Fruit fly (Drosophila melanogaster) whole organism, wandering third instar larva: Measurements from ENCODE around the gene CG12784.

Experiments used
- Abd-B ChIP-seq: fragments of >200 bp; optimal IDR thresholded peaks from 2 replicates; lab custom pipeline; 2017; ENCODE audit warnings: missing biosample characterization, missing genetic modification characterization
- CG32264 ChIP-seq: fragments of 200-800 bp; sonication (Bioruptor generic); optimal IDR thresholded peaks from 2 replicates; lab custom pipeline; 2016; ENCODE audit warnings: missing biosample characterization, missing genetic modification characterization
- CG9705 ChIP-seq: fragments of 200-800 bp; sonication (Bioruptor generic); optimal IDR thresholded peaks from 2 replicates; lab custom pipeline; 2018; ENCODE audit warnings: missing biosample characterization, mild to moderate bottlenecking, missing genetic modification characterization
- CrebA ChIP-seq: fragments of 200-800 bp; sonication (Bioruptor generic); optimal IDR thresholded peaks from 2 replicates; lab custom pipeline; 2016; ENCODE audit warnings: missing biosample characterization, mild to moderate bottlenecking, missing genetic modification characterization, borderline replicate concordance
- Dfd ChIP-seq: fragments of >200 bp; optimal IDR thresholded peaks from 2 replicates; lab custom pipeline; 2017; ENCODE audit warnings: missing biosample characterization, missing genetic modification characterization
- Dif ChIP-seq: fragments of 200-275, 200-300 bp; sonication (Bioruptor generic); optimal IDR thresholded peaks from 2 replicates; lab custom pipeline; 2018; ENCODE audit warnings: missing biosample characterization, missing genetic modification characterization; ENCODE audit not compliant: partially characterized antibody
- GATAd ChIP-seq: sonication (Bioruptor generic); optimal IDR thresholded peaks from 2 replicates; lab custom pipeline; 2016; ENCODE audit warnings: missing biosample characterization, missing genetic modification characterization
- HLH106 ChIP-seq: fragments of 200-800 bp; optimal IDR thresholded peaks from 3 replicates; lab custom pipeline; 2019; ENCODE audit warnings: missing biosample characterization, mild to moderate bottlenecking, missing genetic modification characterization, moderate library complexity
- Hr78 ChIP-seq: fragments of >200 bp; optimal IDR thresholded peaks from 2 replicates; lab custom pipeline; 2017; ENCODE audit warnings: missing biosample characterization, missing genetic modification characterization
- Hr83 ChIP-seq: fragments of 200-300 bp; sonication (Bioruptor generic); optimal IDR thresholded peaks from 2 replicates; lab custom pipeline; 2016; ENCODE audit warnings: missing biosample characterization, mild to moderate bottlenecking, missing genetic modification characterization, moderate library complexity; ENCODE audit not compliant: poor library complexity, severe bottlenecking
- Jra ChIP-seq: sonication (Bioruptor generic); optimal IDR thresholded peaks from 2 replicates; lab custom pipeline; 2016; ENCODE audit warnings: missing biosample characterization, missing genetic modification characterization
- Myc ChIP-seq: fragments of >200 bp; optimal IDR thresholded peaks from 2 replicates; lab custom pipeline; 2017
- OdsH ChIP-seq: fragments of 200-800 bp; sonication (Bioruptor generic); optimal IDR thresholded peaks from 2 replicates; lab custom pipeline; 2016; ENCODE audit warnings: missing biosample characterization, mild to moderate bottlenecking, missing genetic modification characterization
- Rel ChIP-seq, 2 experiments: fragments of 200-800 bp; sonication (Bioruptor generic) in 1 of 2; optimal IDR thresholded peaks; 2 replicates in 1 of 2; 3 replicates in 1 of 2; lab custom pipeline; 2016 to 2019; ENCODE audit warnings: mild to moderate bottlenecking in 2 of 2, missing biosample characterization in 2 of 2, missing genetic modification characterization in 2 of 2, moderate library complexity in 1 of 2
- Sp1 ChIP-seq: fragments of 200-800 bp; sonication (Bioruptor generic); optimal IDR thresholded peaks from 3 replicates; lab custom pipeline; 2019; ENCODE audit warnings: missing biosample characterization, mild to moderate bottlenecking, missing genetic modification characterization, moderate library complexity
- Vsx2 ChIP-seq: fragments of 200-300, 225-300 bp; sonication (Bioruptor generic); optimal IDR thresholded peaks from 2 replicates; lab custom pipeline; 2018; ENCODE audit warnings: missing biosample characterization, missing genetic modification characterization; ENCODE audit not compliant: partially characterized antibody
- brk ChIP-seq: fragments of 200-800 bp; sonication (Bioruptor generic); optimal IDR thresholded peaks from 2 replicates; lab custom pipeline; 2016; ENCODE audit warnings: missing biosample characterization, mild to moderate bottlenecking, missing genetic modification characterization
- dl ChIP-seq, 2 experiments: fragments of 175-275, 200-275 bp in 1 of 2; fragments of 200-275 bp in 1 of 2; sonication (Bioruptor generic); optimal IDR thresholded peaks; lab custom pipeline; 2018; ENCODE audit warnings: mild to moderate bottlenecking in 2 of 2, missing biosample characterization in 2 of 2, missing genetic modification characterization in 2 of 2, moderate library complexity in 2 of 2; ENCODE audit not compliant: partially characterized antibody in 2 of 2, insufficient read depth in 1 of 2
- dmrt93B ChIP-seq: fragments of 200-800 bp; sonication (Bioruptor generic); optimal IDR thresholded peaks from 2 replicates; lab custom pipeline; 2018; ENCODE audit warnings: missing biosample characterization, mild to moderate bottlenecking, missing genetic modification characterization
- foxo ChIP-seq, 2 experiments: fragments of 200-800 bp; sonication (Bioruptor generic); optimal IDR thresholded peaks; 2 replicates in 1 of 2; 3 replicates in 1 of 2; lab custom pipeline; 2016 to 2017; ENCODE audit warnings: missing biosample characterization in 2 of 2, missing genetic modification characterization in 2 of 2
- fru ChIP-seq: fragments of 200-800 bp; sonication (Bioruptor generic); optimal IDR thresholded peaks from 3 replicates; lab custom pipeline; 2016; ENCODE audit warnings: missing biosample characterization, mild to moderate bottlenecking, missing genetic modification characterization
- h ChIP-seq: fragments of 200-800 bp; sonication (Bioruptor generic); optimal IDR thresholded peaks from 3 replicates; lab custom pipeline; 2016; ENCODE audit warnings: missing biosample characterization, mild to moderate bottlenecking, missing genetic modification characterization
- lola ChIP-seq: fragments of >200 bp; optimal IDR thresholded peaks from 2 replicates; lab custom pipeline; 2017; ENCODE audit warnings: missing biosample characterization, missing genetic modification characterization
- pan ChIP-seq: fragments of >200 bp; optimal IDR thresholded peaks from 2 replicates; lab custom pipeline; 2017
- psq ChIP-seq: fragments of 200-800 bp; sonication (Bioruptor generic); optimal IDR thresholded peaks from 3 replicates; lab custom pipeline; 2017; ENCODE audit warnings: missing biosample characterization, mild to moderate bottlenecking, missing genetic modification characterization, moderate library complexity
- rgr ChIP-seq: fragments of 200-800 bp; sonication (Bioruptor generic); optimal IDR thresholded peaks from 3 replicates; lab custom pipeline; 2016; ENCODE audit warnings: missing biosample characterization, mild to moderate bottlenecking, missing genetic modification characterization
- sage ChIP-seq: fragments of 200-800 bp; sonication (Bioruptor generic); optimal IDR thresholded peaks from 2 replicates; lab custom pipeline; 2016; ENCODE audit warnings: missing biosample characterization, mild to moderate bottlenecking, missing genetic modification characterization
- sv ChIP-seq: fragments of 200-800 bp; sonication (Bioruptor generic); optimal IDR thresholded peaks from 3 replicates; lab custom pipeline; 2016; ENCODE audit warnings: missing biosample characterization, missing genetic modification characterization
- tai ChIP-seq: sonication (Bioruptor generic); optimal IDR thresholded peaks from 2 replicates; lab custom pipeline; 2016; ENCODE audit warnings: missing biosample characterization, missing genetic modification characterization
- woc ChIP-seq: sonication (Bioruptor generic); optimal IDR thresholded peaks from 2 replicates; lab custom pipeline; 2016; ENCODE audit warnings: missing biosample characterization, mild to moderate bottlenecking, missing genetic modification characterization

CG12784 gene

DNA sequence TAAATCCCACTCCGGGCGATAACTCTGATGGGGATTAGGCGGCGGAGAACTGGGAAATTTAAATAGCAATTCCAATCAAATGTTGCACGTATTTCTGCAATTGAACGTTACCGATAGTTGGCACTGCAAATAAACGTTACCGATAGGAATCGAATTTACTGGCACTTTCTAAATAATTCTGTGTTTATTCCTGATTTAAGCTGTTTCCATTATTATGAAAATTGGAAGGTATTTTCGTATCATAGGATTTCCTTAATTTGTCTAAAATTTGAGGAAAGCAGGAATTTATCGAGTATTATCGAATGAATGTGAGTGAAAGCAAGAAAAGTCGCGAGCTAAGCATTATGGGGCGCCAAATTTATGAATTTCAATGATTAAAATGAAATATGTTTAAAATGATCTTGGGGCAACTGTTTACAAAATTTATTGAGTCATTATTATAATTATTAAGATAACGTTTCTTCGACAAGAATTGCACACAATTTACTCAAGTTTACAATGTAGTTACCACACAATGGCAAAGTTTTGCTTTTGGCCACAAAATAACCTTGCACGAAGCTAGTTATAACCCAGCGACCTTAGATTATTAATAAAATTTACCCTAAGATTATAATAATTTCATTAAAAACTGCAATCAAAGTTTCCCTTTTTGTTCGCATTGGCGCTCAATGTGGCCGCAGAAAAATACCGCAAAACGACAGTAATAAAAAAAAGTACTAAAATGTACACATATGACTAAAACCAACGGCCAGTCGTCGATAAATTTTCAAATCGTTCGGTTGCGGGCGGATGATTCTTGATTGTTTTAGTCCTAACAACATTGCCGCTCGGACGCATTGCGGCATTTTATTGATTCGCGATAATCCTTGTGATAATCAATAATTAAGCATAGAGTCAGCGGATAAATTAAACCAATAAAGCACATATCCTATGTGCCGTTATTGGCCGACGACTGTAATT lies 40.9 kb downstream of the CG12784 start, which contains the start of gene alpha-Man-IIb:
Gene alpha-Man-IIb, plus strand, starts transcription at position 747 of the 960 bp plus-strand sequence.
- TF ChIP-seq Dfd (GFP tag; lab: Kevin White, UChicago) = no peak
- no peak for TF ChIP-seq CrebA (GFP tag; lab: Kevin White, UChicago)
- TF ChIP-seq fru (GFP tag; lab: Kevin White, UChicago) = peak; percentile 54
- TF ChIP-seq lola (GFP tag; lab: Kevin White, UChicago) = no peak
- peak; percentile 25 for TF ChIP-seq rgr (GFP tag; lab: Kevin White, UChicago)
- TF ChIP-seq h (GFP tag; lab: Kevin White, UChicago) = peak; percentile 10
- no peak for TF ChIP-seq Hr78 (GFP tag; lab: Kevin White, UChicago)
- TF ChIP-seq foxo (GFP tag; optimal IDR thresholded peaks at IDR 0.05; lab: Kevin White, UChicago) = no peak
- TF ChIP-seq Rel (GFP tag; optimal IDR thresholded peaks at IDR 0.05; lab: Kevin White, UChicago) = no peak
- TF ChIP-seq Rel (tag; optimal IDR thresholded peaks at IDR 0.05; lab: Kevin White, UChicago) = peak; percentile 25
- no peak for TF ChIP-seq dl (GFP tag; optimal IDR thresholded peaks at IDR 0.05; lab: Kevin White, UChicago; ENCODE audit: insufficient read depth in 1 of 2, partially characterized antibody in 2 of 2)
- TF ChIP-seq Hr83 (GFP tag; lab: Kevin White, UChicago) = peak; percentile 41
- TF ChIP-seq OdsH (GFP tag; lab: Kevin White, UChicago) = no peak
- TF ChIP-seq Sp1 (GFP tag; lab: Kevin White, UChicago) = peak; percentile 8
- peak; percentile 5 for TF ChIP-seq Dif (GFP tag; lab: Kevin White, UChicago)
- peak; percentile 19 for TF ChIP-seq HLH106

DNA sequence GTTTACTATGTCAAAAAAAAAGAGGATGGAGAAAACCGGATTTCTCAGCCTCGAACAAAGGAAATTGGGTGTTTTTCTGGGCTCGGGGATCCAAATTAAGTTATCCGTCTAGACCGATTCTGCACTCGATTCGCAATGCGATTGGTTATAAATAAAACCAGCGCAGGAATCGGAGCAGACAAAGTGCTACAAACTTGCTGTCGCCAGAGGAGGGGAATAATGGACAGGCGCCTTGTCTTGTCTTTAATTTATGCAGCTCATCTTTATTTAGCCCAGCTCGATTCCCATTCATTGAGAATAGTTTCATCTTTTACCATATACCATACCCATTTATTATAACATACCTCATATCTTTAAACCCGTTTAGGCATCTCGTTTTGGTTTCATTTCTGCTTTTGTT lies 41.8 kb downstream of the CG12784 start:
- TF ChIP-seq Dfd (GFP tag; lab: Kevin White, UChicago) (no peak), CG9705 (GFP tag; lab: Kevin White, UChicago) (no peak), Myc (lab: Kevin White, UChicago) (no peak), tai (GFP tag; lab: Kevin White, UChicago) (no peak), CrebA (GFP tag; lab: Kevin White, UChicago) (no peak), dmrt93B (GFP tag; lab: Kevin White, UChicago) (no peak), sv (GFP tag; lab: Kevin White, UChicago) (no peak), woc (GFP tag; lab: Kevin White, UChicago) (no peak), Jra (GFP tag; lab: Kevin White, UChicago) (no peak), Vsx2 (GFP tag; lab: Kevin White, UChicago) (no peak), brk (no peak), GATAd (GFP tag; lab: Kevin White, UChicago) (no peak)

DNA sequence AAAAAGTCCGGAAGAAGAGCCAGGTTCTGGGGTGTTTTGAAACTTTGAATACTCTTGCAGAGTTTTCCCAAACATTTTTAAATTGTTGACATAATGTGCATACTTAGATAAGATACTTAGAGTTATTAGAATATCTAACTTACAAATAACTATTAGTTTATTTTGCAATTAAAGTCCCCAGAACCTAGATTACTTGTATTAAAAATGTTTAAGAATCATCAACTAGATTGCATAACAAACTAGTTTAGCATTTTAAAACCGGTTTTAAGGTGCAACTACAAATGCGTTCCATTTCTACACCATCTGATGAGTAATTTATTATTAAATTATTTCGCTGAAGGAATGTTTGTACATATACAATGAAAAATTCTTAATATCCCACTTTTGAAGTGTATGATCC lies 43.4 kb downstream of the CG12784 start:
- TF ChIP-seq fru (GFP tag; lab: Kevin White, UChicago) = peak; percentile 9
- TF ChIP-seq woc (GFP tag; lab: Kevin White, UChicago) = peak; percentile 63
- TF ChIP-seq GATAd (GFP tag; lab: Kevin White, UChicago) = no peak
- TF ChIP-seq Sp1 (GFP tag; lab: Kevin White, UChicago) = peak; percentile 12
- peak in 1 of 2 experiments; percentile 26 for TF ChIP-seq foxo (GFP tag; optimal IDR thresholded peaks at IDR 0.05; lab: Kevin White, UChicago)
- peak; percentile 8 for TF ChIP-seq HLH106
- no peak for TF ChIP-seq lola (GFP tag; lab: Kevin White, UChicago)

DNA sequence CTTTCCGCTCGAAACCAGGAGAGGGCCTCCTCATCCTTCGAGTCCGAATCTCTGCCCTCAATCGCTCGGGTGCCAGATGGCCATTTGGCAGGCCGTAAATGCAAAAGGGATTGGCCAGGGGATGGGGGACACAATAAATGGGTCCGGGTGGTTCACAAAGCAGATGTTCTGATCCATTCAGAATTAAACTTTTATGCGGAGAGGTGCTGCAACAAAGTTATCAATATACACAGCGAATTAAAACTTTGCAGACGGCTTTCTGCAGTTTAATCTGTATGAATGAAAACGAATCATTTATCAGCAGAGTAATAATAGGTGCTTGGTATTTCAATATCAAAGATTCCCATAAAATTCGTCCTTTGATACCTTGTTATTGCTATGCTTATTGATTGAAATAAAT lies 44.4 kb downstream of the CG12784 start:
- TF ChIP-seq Dif (GFP tag; lab: Kevin White, UChicago) (no peak), Myc (lab: Kevin White, UChicago) (no peak), HLH106 (no peak), GATAd (GFP tag; lab: Kevin White, UChicago) (no peak)

DNA sequence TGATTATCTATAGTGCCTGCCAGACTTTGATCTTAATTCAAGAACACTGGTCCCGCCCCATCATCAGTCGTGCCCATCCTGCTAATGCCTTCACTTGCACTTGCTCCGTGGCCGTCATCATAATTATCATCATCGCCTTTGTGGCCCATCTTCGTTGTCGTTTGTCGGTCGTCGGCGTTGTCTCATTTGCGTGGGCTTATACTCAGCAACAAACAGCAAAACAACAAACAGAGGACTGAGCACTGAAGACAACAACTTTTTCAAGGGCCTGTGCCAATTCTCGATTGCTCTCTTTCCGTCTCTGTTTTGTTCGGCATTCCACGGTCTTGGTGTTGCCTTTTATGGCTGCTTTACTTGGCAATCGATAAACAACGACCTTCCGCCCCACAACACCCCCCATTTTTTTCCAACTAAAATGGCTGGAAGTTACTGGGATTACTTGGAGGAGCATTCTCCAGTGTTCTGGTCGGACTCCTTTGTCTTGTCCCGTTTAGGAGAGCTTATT lies 45.0 kb downstream of the CG12784 start:
- no peak for TF ChIP-seq OdsH (GFP tag; lab: Kevin White, UChicago)
- no peak for TF ChIP-seq foxo (GFP tag; optimal IDR thresholded peaks at IDR 0.05; lab: Kevin White, UChicago)
- TF ChIP-seq psq (GFP tag; lab: Kevin White, UChicago) = peak; percentile 72
- no peak for TF ChIP-seq dl (GFP tag; optimal IDR thresholded peaks at IDR 0.05; lab: Kevin White, UChicago; ENCODE audit: insufficient read depth in 1 of 2, partially characterized antibody in 2 of 2)
- TF ChIP-seq Abd-B (GFP tag; lab: Kevin White, UChicago) = no peak
- peak; percentile 86 for TF ChIP-seq fru (GFP tag; lab: Kevin White, UChicago)
- TF ChIP-seq Myc (lab: Kevin White, UChicago) = no peak
- TF ChIP-seq pan (lab: Kevin White, UChicago) = no peak
- TF ChIP-seq h (GFP tag; lab: Kevin White, UChicago) = no peak
- TF ChIP-seq CG32264 (GFP tag; lab: Kevin White, UChicago) = no peak
- no peak for TF ChIP-seq Hr83 (GFP tag; lab: Kevin White, UChicago)
- no peak for TF ChIP-seq HLH106
- no peak for TF ChIP-seq Dif (GFP tag; lab: Kevin White, UChicago)
- no peak for TF ChIP-seq tai (GFP tag; lab: Kevin White, UChicago)
- TF ChIP-seq brk = no peak
- no peak for TF ChIP-seq lola (GFP tag; lab: Kevin White, UChicago)
- no peak for TF ChIP-seq sage (GFP tag; lab: Kevin White, UChicago)
- no peak for TF ChIP-seq sv (GFP tag; lab: Kevin White, UChicago)
